Worm (Caenorhabditis elegans) whole organism, mixed stage, embryonic: Measurements from ENCODE around the gene Y22D7AL.10.

Experiments used
- M03D4.4 ChIP-seq: sonication (generic microtip); optimal IDR thresholded peaks from 2 replicates; lab custom pipeline; 2017; ENCODE audit warnings: mild to moderate bottlenecking, missing genetic modification characterization, missing compliant biosample characterization
- bed-3 ChIP-seq: fragments of 200-800 bp; sonication (Bioruptor generic); optimal IDR thresholded peaks from 3 replicates; lab custom pipeline; 2018; ENCODE audit warnings: mild to moderate bottlenecking, missing genetic modification characterization, moderate library complexity, missing compliant biosample characterization
- ceh-43 ChIP-seq: fragments of 200-800 bp; sonication (Bioruptor generic); optimal IDR thresholded peaks from 2 replicates; lab custom pipeline; 2018; ENCODE audit warnings: mild to moderate bottlenecking, missing genetic modification characterization, moderate library complexity, missing compliant biosample characterization
- ceh-83 ChIP-seq: fragments of 200-800 bp; sonication (Bioruptor generic); optimal IDR thresholded peaks from 2 replicates; lab custom pipeline; 2018; ENCODE audit warnings: mild to moderate bottlenecking, missing genetic modification characterization, missing compliant biosample characterization
- ces-1 ChIP-seq: fragments of 150-350 bp; optimal IDR thresholded peaks from 2 replicates; lab custom pipeline; 2014; ENCODE audit warnings: missing biosample characterization, missing genetic modification reagents, missing genetic modification characterization
- cnd-1 ChIP-seq: fragments of 200-800 bp; sonication (Bioruptor generic); optimal IDR thresholded peaks from 2 replicates; lab custom pipeline; 2018; ENCODE audit warnings: mild to moderate bottlenecking, missing genetic modification characterization, missing compliant biosample characterization
- drap-1 ChIP-seq: fragments of 200-800 bp; sonication (Bioruptor generic); optimal IDR thresholded peaks from 3 replicates; lab custom pipeline; 2018; ENCODE audit warnings: mild to moderate bottlenecking, missing genetic modification characterization, missing compliant biosample characterization
- elt-1 ChIP-seq: sonication (generic microtip); optimal IDR thresholded peaks from 2 replicates; lab custom pipeline; 2017; ENCODE audit warnings: missing genetic modification characterization, mild to moderate bottlenecking, missing compliant biosample characterization, antibody characterized with exemption, moderate library complexity, borderline replicate concordance; ENCODE audit not compliant: insufficient read depth
- elt-3 ChIP-seq: fragments of 150-350 bp; optimal IDR thresholded peaks from 2 replicates; lab custom pipeline; 2014; ENCODE audit warnings: missing biosample characterization, missing genetic modification characterization
- flh-1 ChIP-seq: fragments of 200-800 bp; sonication (Bioruptor generic); optimal IDR thresholded peaks from 2 replicates; lab custom pipeline; 2018; ENCODE audit warnings: mild to moderate bottlenecking, missing genetic modification characterization, moderate library complexity, missing compliant biosample characterization
- ham-2 ChIP-seq: fragments of 200-800 bp; sonication (Bioruptor generic); optimal IDR thresholded peaks from 2 replicates; lab custom pipeline; 2018; ENCODE audit warnings: mild to moderate bottlenecking, missing genetic modification characterization, missing compliant biosample characterization
- hlh-1 ChIP-seq: fragments of 150-350 bp; optimal IDR thresholded peaks from 2 replicates; lab custom pipeline; 2014; ENCODE audit warnings: missing biosample characterization, missing genetic modification reagents, missing genetic modification characterization
- lin-32 ChIP-seq: fragments of 200-800 bp; sonication (Bioruptor generic); optimal IDR thresholded peaks from 2 replicates; lab custom pipeline; 2018; ENCODE audit warnings: mild to moderate bottlenecking, missing genetic modification characterization, missing compliant biosample characterization
- lsy-2 ChIP-seq: fragments of 150-350 bp; optimal IDR thresholded peaks from 2 replicates; lab custom pipeline; 2014; ENCODE audit warnings: missing biosample characterization, missing genetic modification characterization
- mab-5 ChIP-seq: fragments of 150-350 bp; optimal IDR thresholded peaks from 2 replicates; lab custom pipeline; 2014; ENCODE audit warnings: missing biosample characterization, missing genetic modification characterization
- mep-1 ChIP-seq: fragments of 150-350 bp; optimal IDR thresholded peaks from 2 replicates; lab custom pipeline; 2017; ENCODE audit warnings: missing biosample characterization, missing genetic modification reagents, missing genetic modification characterization, inconsistent platforms
- mls-2 ChIP-seq: sonication (generic microtip); optimal IDR thresholded peaks from 2 replicates; lab custom pipeline; 2016; ENCODE audit warnings: mild to moderate bottlenecking, missing genetic modification characterization, moderate library complexity, missing compliant biosample characterization
- nhr-12 ChIP-seq: fragments of 150-350 bp; optimal IDR thresholded peaks from 2 replicates; lab custom pipeline; 2014; ENCODE audit warnings: missing biosample characterization, missing genetic modification characterization
- nhr-2 ChIP-seq: fragments of 150-350 bp; optimal IDR thresholded peaks from 2 replicates; lab custom pipeline; 2014; ENCODE audit warnings: missing biosample characterization, missing genetic modification characterization
- nhr-237 ChIP-seq: fragments of 150-350 bp; optimal IDR thresholded peaks from 2 replicates; lab custom pipeline; 2014; ENCODE audit warnings: missing biosample characterization, missing genetic modification characterization
- nhr-28 ChIP-seq: fragments of 150-350 bp; optimal IDR thresholded peaks from 2 replicates; lab custom pipeline; 2014; ENCODE audit warnings: missing biosample characterization, missing genetic modification characterization
- nhr-76 ChIP-seq: sonication (generic microtip); optimal IDR thresholded peaks from 2 replicates; lab custom pipeline; 2017; ENCODE audit warnings: missing biosample characterization, missing genetic modification characterization
- pha-4 ChIP-seq: fragments of 150-350 bp; optimal IDR thresholded peaks from 2 replicates; lab custom pipeline; 2018; ENCODE audit warnings: missing biosample characterization, missing genetic modification reagents, missing genetic modification characterization
- sem-2 ChIP-seq: fragments of 200-800 bp; sonication (Bioruptor generic); optimal IDR thresholded peaks from 2 replicates; lab custom pipeline; 2018; ENCODE audit warnings: mild to moderate bottlenecking, missing genetic modification characterization, missing compliant biosample characterization
- snpc-4 ChIP-seq: fragments of 150-350 bp; optimal IDR thresholded peaks from 2 replicates; lab custom pipeline; 2014; ENCODE audit warnings: missing biosample characterization, missing genetic modification characterization
- sptf-1 ChIP-seq: sonication (generic microtip); optimal IDR thresholded peaks from 2 replicates; lab custom pipeline; 2017; ENCODE audit warnings: mild to moderate bottlenecking, missing genetic modification characterization, moderate library complexity, missing compliant biosample characterization
- unc-120 ChIP-seq: sonication (generic microtip); optimal IDR thresholded peaks from 2 replicates; lab custom pipeline; 2017; ENCODE audit warnings: missing genetic modification characterization, missing compliant biosample characterization; ENCODE audit not compliant: poor library complexity, severe bottlenecking
- unc-39 ChIP-seq: fragments of 150-350 bp; optimal IDR thresholded peaks from 2 replicates; lab custom pipeline; 2014; ENCODE audit warnings: missing biosample characterization, missing genetic modification characterization
- unc-62 ChIP-seq: fragments of 150-350 bp; optimal IDR thresholded peaks from 2 replicates; lab custom pipeline; 2014; ENCODE audit warnings: missing biosample characterization, missing genetic modification reagents, missing genetic modification characterization
- zip-8 ChIP-seq: fragments of 150-350 bp; optimal IDR thresholded peaks from 2 replicates; lab custom pipeline; 2014; ENCODE audit warnings: missing biosample characterization, missing genetic modification characterization

Y22D7AL.10 gene

ce11 chrIII:1652181-1652580 is 33.5 kb upstream of the Y22D7AL.10 start, which contains the start of gene Y22D7AL.1:
Gene Y22D7AL.1, plus strand, starts transcription at chrIII:1652481.
- TF ChIP-seq mep-1 (tag; lab: Kevin White, UChicago) (no peak), bed-3 (GFP tag; lab: Kevin White, UChicago) (no peak), unc-62 (GFP tag; lab: Kevin White, UChicago) (no peak), mab-5 (tag; lab: Kevin White, UChicago) (no peak), lin-32 (GFP tag; lab: Kevin White, UChicago) (no peak), nhr-76 (tag; lab: Kevin White, UChicago) (no peak), nhr-12 (no peak), hlh-1 (tag; lab: Kevin White, UChicago) (no peak), snpc-4 (tag; lab: Kevin White, UChicago) (no peak), flh-1 (no peak), zip-8 (tag; lab: Kevin White, UChicago) (no peak), ces-1 (no peak), nhr-237 (tag; lab: Kevin White, UChicago) (no peak), ceh-43 (no peak), mls-2 (tag; lab: Kevin White, UChicago) (no peak), sem-2 (GFP tag; lab: Kevin White, UChicago) (no peak)

- no peak for TF ChIP-seq snpc-4 (tag; lab: Kevin White, UChicago)
- no peak for TF ChIP-seq lsy-2 (tag; lab: Kevin White, UChicago)
- no peak for TF ChIP-seq mab-5 (tag; lab: Kevin White, UChicago)
- no peak for TF ChIP-seq drap-1 (GFP tag; lab: Kevin White, UChicago)
- no peak for TF ChIP-seq nhr-28
- TF ChIP-seq nhr-237 (tag; lab: Kevin White, UChicago) = no peak
- no peak for TF ChIP-seq unc-120
- TF ChIP-seq zip-8 (tag; lab: Kevin White, UChicago) = no peak
- TF ChIP-seq ceh-43 = no peak
- no peak for TF ChIP-seq cnd-1 (tag; lab: Kevin White, UChicago)
- TF ChIP-seq ham-2 (GFP tag; lab: Kevin White, UChicago) = no peak
- no peak for TF ChIP-seq nhr-2
- no peak for TF ChIP-seq M03D4.4
- TF ChIP-seq elt-3 (tag; lab: Kevin White, UChicago) = no peak
- no peak for TF ChIP-seq unc-62 (GFP tag; lab: Kevin White, UChicago)
- no peak for TF ChIP-seq pha-4 (tag; lab: Kevin White, UChicago)
Observed at ce11 chrIII:1641163-1641562, 22.4 kb upstream of the Y22D7AL.10 start, which contains the start of gene Y22D7AL.3. Gene Y22D7AL.3, plus strand, starts transcription at chrIII:1641463.

ce11 chrIII:1638345-1638744 is 19.6 kb upstream of the Y22D7AL.10 start:
- TF ChIP-seq ces-1 = no peak
- no peak for TF ChIP-seq unc-39 (tag; lab: Kevin White, UChicago)
- no peak for TF ChIP-seq elt-1 (tag; lab: Kevin White, UChicago)
- no peak for TF ChIP-seq mab-5 (tag; lab: Kevin White, UChicago)
- TF ChIP-seq snpc-4 (tag; lab: Kevin White, UChicago) = no peak

- TF ChIP-seq drap-1 (GFP tag; lab: Kevin White, UChicago) = no peak
- no peak for TF ChIP-seq nhr-237 (tag; lab: Kevin White, UChicago)
- TF ChIP-seq snpc-4 (tag; lab: Kevin White, UChicago) = no peak
- TF ChIP-seq pha-4 (tag; lab: Kevin White, UChicago) = no peak
- no peak for TF ChIP-seq nhr-28
- no peak for TF ChIP-seq ceh-83 (GFP tag; lab: Kevin White, UChicago)
- TF ChIP-seq sptf-1 (tag; lab: Kevin White, UChicago) = no peak
- no peak for TF ChIP-seq elt-1 (tag; lab: Kevin White, UChicago)
- TF ChIP-seq, all 35 proteins: peak for 0
Observed at ce11 chrIII:1634270-1634669, 15.5 kb upstream of the Y22D7AL.10 start, which contains the start of gene Y22D7AL.11. Gene Y22D7AL.11, minus strand, starts transcription at chrIII:1634370.

- TF ChIP-seq nhr-237 (tag; lab: Kevin White, UChicago) = no peak
- TF ChIP-seq flh-1 = no peak
- no peak for TF ChIP-seq M03D4.4
Observed at ce11 chrIII:1626524-1626923, 7.8 kb upstream of the Y22D7AL.10 start, which contains the start of gene Y22D7AL.4. Gene Y22D7AL.4, plus strand, starts transcription at chrIII:1626632.
